Fruit fly (Drosophila melanogaster): ENCODE measurements around the gene gogo.

- TF ChIP-seq ttk (optimal IDR thresholded peaks at IDR 0.05) (no peak), Myc (optimal IDR thresholded peaks at IDR 0.05) (no peak), psq (optimal IDR thresholded peaks at IDR 0.05) (no peak), h (optimal IDR thresholded peaks at IDR 0.05) (no peak), insv (optimal IDR thresholded peaks at IDR 0.05) (no peak)
Observed at dm6 chr3L:20265514-20265913, 29.4 kb downstream of the gogo start, which contains the start of gene CG32228.
